Worm (Caenorhabditis elegans) whole organism, early embryonic: ENCODE results near the gene R13A5.10.

Experiments used
- ama-1 ChIP-seq: fragments of 150-350 bp; optimal IDR thresholded peaks from 2 replicates; lab custom pipeline; 2014
- ceh-36 ChIP-seq: sonication (generic microtip); optimal IDR thresholded peaks from 2 replicates; lab custom pipeline; 2016; ENCODE audit warnings: missing genetic modification characterization, inconsistent platforms, missing compliant biosample characterization
- ets-7 ChIP-seq: sonication (generic microtip); optimal IDR thresholded peaks from 2 replicates; lab custom pipeline; 2016; ENCODE audit warnings: missing genotype, missing genetic modification characterization, missing compliant biosample characterization
- flt-1 ChIP-seq: fragments of 200-800 bp; sonication (Bioruptor generic); IDR thresholded peaks from 2 replicates; pipeline ENCODE4 v1.3.6; 2022; ENCODE audit warnings: missing genetic modification characterization, missing compliant biosample characterization
- hnd-1 ChIP-seq: sonication (generic microtip); optimal IDR thresholded peaks from 2 replicates; lab custom pipeline; 2016; ENCODE audit warnings: missing genetic modification characterization, missing compliant biosample characterization
- pes-1 ChIP-seq: fragments of 200-800 bp; sonication (Bioruptor generic); IDR thresholded peaks from 2 replicates; pipeline ENCODE4 v1.3.6; 2022; ENCODE audit warnings: missing genetic modification reagents, missing genetic modification characterization, missing compliant biosample characterization
- tbx-11 ChIP-seq: fragments of 200-800 bp; sonication (Bioruptor generic); IDR thresholded peaks from 2 replicates; pipeline ENCODE4 v1.3.6; 2022; ENCODE audit warnings: missing genetic modification characterization, missing compliant biosample characterization

DNA sequence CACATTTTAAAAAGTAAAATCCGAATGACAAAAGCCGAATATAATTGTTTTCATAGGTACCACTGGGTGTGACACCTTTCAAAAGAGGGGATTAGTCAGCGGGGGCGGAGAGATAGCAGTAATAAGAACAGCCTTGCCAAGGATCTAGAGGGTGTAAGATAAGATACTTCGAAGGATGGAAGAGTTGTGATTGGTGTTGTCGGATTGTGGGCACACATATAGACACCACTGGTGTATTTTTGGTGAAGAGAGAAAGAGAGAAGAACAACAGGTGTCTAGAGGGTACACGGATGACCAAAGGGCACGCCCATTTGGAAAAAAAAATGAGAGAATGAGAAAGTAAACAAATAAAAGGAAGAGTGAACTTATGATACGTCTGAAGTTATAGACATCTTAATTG, 37.6 kb downstream of the R13A5.10 start:
- TF ChIP-seq ceh-36 (tag; lab: Kevin White, UChicago) (peak; percentile 53), ama-1 (lab: Kevin White, UChicago) (no peak), ets-7 (tag; lab: Kevin White, UChicago) (no peak), flt-1 (GFP tag; lab: Robert Waterston, UW) (no peak), hnd-1 (no peak), tbx-11 (GFP tag; lab: Robert Waterston, UW) (no peak), pes-1 (GFP tag; lab: Robert Waterston, UW) (no peak)
